Worm (Caenorhabditis elegans): Measurements from ENCODE around the gene rmd-1.

DNA sequence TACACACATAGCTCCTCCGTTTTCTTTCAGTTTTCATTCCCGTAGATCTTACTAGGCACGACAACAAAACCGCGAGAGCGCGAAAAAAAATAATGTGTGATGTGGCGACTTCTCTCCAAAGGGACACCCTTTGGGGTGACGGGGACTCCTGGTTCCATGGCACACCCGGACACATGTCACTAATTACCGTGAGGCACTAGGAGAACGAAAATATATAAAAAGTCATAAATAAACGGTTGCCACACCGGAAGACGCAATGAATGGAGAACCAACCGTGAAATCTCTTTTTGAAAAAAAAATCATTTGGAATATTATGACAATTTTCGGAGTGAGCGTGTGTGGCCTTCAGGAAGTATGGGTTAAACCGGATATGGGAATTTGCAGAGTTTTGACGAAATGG is 28.5 kb upstream of the rmd-1 start:
- TF ChIP-seq flt-1 (GFP tag; IDR thresholded peaks at IDR 0.05) (no peak), tab-1 (GFP tag; IDR thresholded peaks at IDR 0.05) (no peak), med-1 (GFP tag; optimal IDR thresholded peaks at IDR 0.05; ENCODE audit: insufficient read depth) (no peak), ref-1 (GFP tag; conservative IDR thresholded peaks at IDR 0.05) (no peak)

All from whole organism, midembryonic.